Worm (Caenorhabditis elegans) whole organism, late embryonic: ENCODE measurements around the gene srw-121.
"Not testable (repeated sequence)": the region's sequence is repeated elsewhere in the genome, so short reads cannot be mapped to it uniquely, and the experiment has no call there.

ENCODE experiments used
- C08G9.2 ChIP-seq: sonication (generic microtip); optimal IDR thresholded peaks from 2 replicates; lab custom pipeline; 2016; ENCODE audit warnings: mild to moderate bottlenecking, missing genetic modification characterization, moderate library complexity, missing compliant biosample characterization
- C38D4.7 ChIP-seq: fragments of 200-800 bp; sonication (Bioruptor generic); optimal IDR thresholded peaks from 2 replicates; lab custom pipeline; 2018; ENCODE audit warnings: mild to moderate bottlenecking, missing genetic modification characterization, moderate library complexity, missing compliant biosample characterization
- K02D7.2 ChIP-seq: sonication (generic microtip); optimal IDR thresholded peaks from 2 replicates; lab custom pipeline; 2017; ENCODE audit warnings: mild to moderate bottlenecking, missing genetic modification characterization, missing compliant biosample characterization
- T23F11.4 ChIP-seq: fragments of 200-800 bp; sonication (Bioruptor generic); optimal IDR thresholded peaks from 2 replicates; lab custom pipeline; 2018; ENCODE audit warnings: mild to moderate bottlenecking, missing genetic modification characterization, missing compliant biosample characterization
- Y22D7AL.16 ChIP-seq: sonication (generic microtip); optimal IDR thresholded peaks from 2 replicates; lab custom pipeline; 2016; ENCODE audit warnings: missing genetic modification characterization, missing compliant biosample characterization
- ahr-1 ChIP-seq: sonication (generic microtip); optimal IDR thresholded peaks from 2 replicates; lab custom pipeline; 2016; ENCODE audit warnings: missing genetic modification characterization, missing compliant biosample characterization
- ama-1 ChIP-seq: fragments of 150-350 bp; optimal IDR thresholded peaks from 2 replicates; lab custom pipeline; 2014
- ceh-22 ChIP-seq: sonication (generic microtip); optimal IDR thresholded peaks from 2 replicates; lab custom pipeline; 2017; ENCODE audit warnings: missing biosample characterization, missing genetic modification characterization
- ceh-24 ChIP-seq: sonication (generic microtip); optimal IDR thresholded peaks from 2 replicates; lab custom pipeline; 2016; ENCODE audit warnings: mild to moderate bottlenecking, missing genetic modification characterization, missing compliant biosample characterization
- ceh-30 ChIP-seq: fragments of 150-350 bp; optimal IDR thresholded peaks from 2 replicates; lab custom pipeline; 2014; ENCODE audit warnings: missing biosample characterization, missing genetic modification characterization
- ceh-31 ChIP-seq: sonication (generic microtip); optimal IDR thresholded peaks from 2 replicates; lab custom pipeline; 2016; ENCODE audit warnings: missing genetic modification characterization, missing compliant biosample characterization
- ceh-48 ChIP-seq: sonication (generic microtip); optimal IDR thresholded peaks from 2 replicates; lab custom pipeline; 2016; ENCODE audit warnings: missing genetic modification characterization, inconsistent platforms, missing compliant biosample characterization
- ceh-6 ChIP-seq: fragments of 200-800 bp; sonication (Bioruptor generic); optimal IDR thresholded peaks from 2 replicates; lab custom pipeline; 2018; ENCODE audit warnings: mild to moderate bottlenecking, missing genetic modification characterization, missing compliant biosample characterization
- dmd-4 ChIP-seq: sonication (generic microtip); optimal IDR thresholded peaks from 2 replicates; lab custom pipeline; 2016; ENCODE audit warnings: borderline replicate concordance, missing genetic modification characterization, missing compliant biosample characterization
- elt-4 ChIP-seq: sonication (generic microtip); optimal IDR thresholded peaks from 2 replicates; lab custom pipeline; 2016; ENCODE audit warnings: missing genetic modification characterization, missing compliant biosample characterization
- ets-4 ChIP-seq: sonication (generic microtip); optimal IDR thresholded peaks from 2 replicates; lab custom pipeline; 2016; ENCODE audit warnings: missing genetic modification characterization, missing compliant biosample characterization
- eyg-1 ChIP-seq: sonication (generic microtip); optimal IDR thresholded peaks from 2 replicates; lab custom pipeline; 2016; ENCODE audit warnings: missing genotype, missing genetic modification characterization, missing compliant biosample characterization
- fkh-10 ChIP-seq: fragments of 150-350 bp; optimal IDR thresholded peaks from 2 replicates; lab custom pipeline; 2014; ENCODE audit warnings: missing biosample characterization, missing genetic modification reagents, missing genetic modification characterization
- fkh-6 ChIP-seq: sonication (generic microtip); optimal IDR thresholded peaks from 2 replicates; lab custom pipeline; 2016; ENCODE audit warnings: missing genetic modification characterization, missing compliant biosample characterization
- gmeb-2 ChIP-seq: sonication (generic microtip); optimal IDR thresholded peaks from 2 replicates; lab custom pipeline; 2016; ENCODE audit warnings: missing genetic modification characterization, inconsistent platforms, missing compliant biosample characterization
- hlh-13 ChIP-seq: fragments of 200-800 bp; sonication (Bioruptor generic); optimal IDR thresholded peaks from 2 replicates; lab custom pipeline; 2018; ENCODE audit warnings: mild to moderate bottlenecking, missing genetic modification characterization, missing compliant biosample characterization
- hlh-15 ChIP-seq: sonication (generic microtip); optimal IDR thresholded peaks from 2 replicates; lab custom pipeline; 2016; ENCODE audit warnings: missing genetic modification characterization, missing compliant biosample characterization
- hlh-30 ChIP-seq: sonication (generic microtip); optimal IDR thresholded peaks from 2 replicates; lab custom pipeline; 2017; ENCODE audit warnings: antibody characterized with exemption, missing genetic modification characterization, missing compliant biosample characterization; ENCODE audit not compliant: insufficient read depth
- lin-11 ChIP-seq: fragments of 200-800 bp; sonication (Bioruptor generic); optimal IDR thresholded peaks from 2 replicates; lab custom pipeline; 2018; ENCODE audit warnings: mild to moderate bottlenecking, missing genetic modification characterization, missing compliant biosample characterization
- mec-3 ChIP-seq: sonication (generic microtip); optimal IDR thresholded peaks from 2 replicates; lab custom pipeline; 2016; ENCODE audit warnings: borderline replicate concordance, missing genetic modification characterization, missing compliant biosample characterization
- nfya-1 ChIP-seq: sonication (generic microtip); optimal IDR thresholded peaks from 2 replicates; lab custom pipeline; 2017; ENCODE audit warnings: missing genetic modification characterization, mild to moderate bottlenecking, missing compliant biosample characterization, antibody characterized with exemption, moderate library complexity
- nhr-11 ChIP-seq: fragments of 150-350 bp; optimal IDR thresholded peaks from 2 replicates; lab custom pipeline; 2014; ENCODE audit warnings: missing biosample characterization, missing genetic modification characterization
- nhr-232 ChIP-seq: sonication (generic microtip); optimal IDR thresholded peaks from 2 replicates; lab custom pipeline; 2016; ENCODE audit warnings: missing genetic modification characterization, missing compliant biosample characterization
- npax-4 ChIP-seq: sonication (generic microtip); optimal IDR thresholded peaks from 2 replicates; lab custom pipeline; 2016; ENCODE audit warnings: missing genetic modification characterization, missing compliant biosample characterization
- odd-2 ChIP-seq: sonication (generic microtip); optimal IDR thresholded peaks from 2 replicates; lab custom pipeline; 2017; ENCODE audit warnings: antibody characterized with exemption, mild to moderate bottlenecking, missing genetic modification characterization, missing compliant biosample characterization
- pag-3 ChIP-seq: sonication (generic microtip); optimal IDR thresholded peaks from 2 replicates; lab custom pipeline; 2016; ENCODE audit warnings: missing compliant biosample characterization, missing genetic modification characterization, borderline replicate concordance
- pat-9 ChIP-seq: fragments of 200-800 bp; sonication (Bioruptor generic); optimal IDR thresholded peaks from 2 replicates; lab custom pipeline; 2018; ENCODE audit warnings: mild to moderate bottlenecking, missing genetic modification characterization, moderate library complexity, missing compliant biosample characterization
- pax-1 ChIP-seq: fragments of 150-350 bp; optimal IDR thresholded peaks from 2 replicates; lab custom pipeline; 2014; ENCODE audit warnings: missing biosample characterization, missing genetic modification characterization
- pqm-1 ChIP-seq: sonication (generic microtip); optimal IDR thresholded peaks from 2 replicates; lab custom pipeline; 2016; ENCODE audit warnings: missing genetic modification characterization, missing compliant biosample characterization
- pros-1 ChIP-seq: fragments of 150-350 bp; optimal IDR thresholded peaks from 2 replicates; lab custom pipeline; 2014; ENCODE audit warnings: missing biosample characterization, missing genetic modification reagents, missing genetic modification characterization
- rnt-1 ChIP-seq: sonication (generic microtip); optimal IDR thresholded peaks from 2 replicates; lab custom pipeline; 2016; ENCODE audit warnings: missing genetic modification characterization, missing compliant biosample characterization
- sdc-2 ChIP-seq: sonication (generic microtip); optimal IDR thresholded peaks from 2 replicates; lab custom pipeline; 2016; ENCODE audit warnings: missing genotype, missing genetic modification characterization, missing compliant biosample characterization
- tbx-7 ChIP-seq: sonication (generic microtip); optimal IDR thresholded peaks from 2 replicates; lab custom pipeline; 2016; ENCODE audit warnings: missing genotype, missing genetic modification characterization, missing compliant biosample characterization
- unc-55 ChIP-seq: sonication (generic microtip); optimal IDR thresholded peaks from 2 replicates; lab custom pipeline; 2017; ENCODE audit warnings: missing biosample characterization, missing genetic modification reagents, missing genetic modification characterization
- zip-5 ChIP-seq: sonication (generic microtip); optimal IDR thresholded peaks from 2 replicates; lab custom pipeline; 2016; ENCODE audit warnings: missing genetic modification characterization, missing compliant biosample characterization
- ztf-16 ChIP-seq: sonication (generic microtip); optimal IDR thresholded peaks from 2 replicates; lab custom pipeline; 2017; ENCODE audit warnings: missing genetic modification characterization, missing compliant biosample characterization

The srw-121 gene

DNA sequence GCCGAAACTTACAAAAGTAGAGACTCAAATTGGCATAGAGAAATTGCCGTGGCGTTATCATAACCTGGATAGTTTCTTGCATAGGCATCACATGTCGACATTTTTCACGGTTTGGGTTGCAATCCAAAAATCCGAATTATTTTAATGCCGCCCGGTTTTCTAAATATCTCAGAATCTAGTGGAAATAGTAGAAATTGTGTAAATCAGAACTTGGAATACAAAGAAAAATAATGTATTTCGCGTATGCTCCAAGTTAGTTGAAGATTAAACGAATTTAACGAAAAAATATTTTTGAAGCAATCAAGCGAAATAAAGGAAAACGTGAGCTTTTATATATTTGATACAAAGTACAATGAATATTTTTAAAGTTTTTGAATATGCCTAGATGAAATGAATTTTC, 30.5 kb downstream of the srw-121 start, which contains the start of gene srw-144:
srw-144 (minus strand) TSS at position 101 of the 400 bp plus-strand sequence.
- no peak for TF ChIP-seq fkh-10 (GFP tag; lab: Kevin White, UChicago)
- TF ChIP-seq odd-2 (tag; lab: Kevin White, UChicago), result no peak
- TF ChIP-seq ceh-22 (tag; lab: Kevin White, UChicago), result no peak
- TF ChIP-seq zip-5 (tag; lab: Kevin White, UChicago), result no peak
- no peak for TF ChIP-seq ceh-48 (tag; lab: Kevin White, UChicago)
- TF ChIP-seq fkh-6 (tag; lab: Kevin White, UChicago), result no peak
- TF ChIP-seq Y22D7AL.16 (tag; lab: Kevin White, UChicago), result no peak
- TF ChIP-seq tbx-7 (tag; lab: Kevin White, UChicago), result no peak
- no peak for TF ChIP-seq gmeb-2 (tag; lab: Kevin White, UChicago)
- TF ChIP-seq pqm-1 (tag; lab: Kevin White, UChicago), result no peak
- TF ChIP-seq pax-1 (tag; lab: Kevin White, UChicago), result no peak
- no peak for TF ChIP-seq pat-9
- no peak for TF ChIP-seq ceh-6
- TF ChIP-seq dmd-4 (tag; lab: Kevin White, UChicago), result no peak
- no peak for TF ChIP-seq pag-3
- TF ChIP-seq ceh-31 (tag; lab: Kevin White, UChicago), result no peak
- no peak for TF ChIP-seq pros-1 (tag; lab: Kevin White, UChicago)
- TF ChIP-seq hlh-13 (GFP tag; lab: Kevin White, UChicago), result no peak
- TF ChIP-seq ztf-16, result no peak

DNA sequence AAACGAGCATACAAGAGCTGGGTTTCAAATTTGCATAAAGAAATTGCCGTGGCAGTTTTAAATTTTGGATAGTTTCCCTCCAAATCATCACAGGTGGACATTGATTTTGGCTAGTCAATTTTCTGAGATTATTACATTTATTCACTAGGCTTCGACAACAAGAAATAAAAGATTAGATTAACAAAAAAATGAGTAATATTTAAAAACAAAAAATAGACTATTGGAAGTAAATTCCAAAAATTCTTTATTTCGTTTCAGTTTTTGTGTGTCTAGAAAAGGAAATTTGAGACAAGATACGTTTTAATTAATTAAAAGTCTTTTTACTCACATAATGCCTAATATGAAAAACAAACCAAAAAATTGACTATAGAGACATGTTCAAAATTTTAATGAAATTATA, 33.2 kb downstream of the srw-121 start, which contains the start of gene srw-142:
srw-142 (minus strand) TSS at position 101 of the 400 bp plus-strand sequence.
- TF ChIP-seq zip-5 (tag; lab: Kevin White, UChicago) (no peak), mec-3 (no peak), K02D7.2 (tag; lab: Kevin White, UChicago) (no peak), C08G9.2 (tag; lab: Kevin White, UChicago) (no peak), nhr-232 (no peak), pax-1 (tag; lab: Kevin White, UChicago) (no peak), hlh-30 (tag; lab: Kevin White, UChicago) (no peak), elt-4 (tag; lab: Kevin White, UChicago) (no peak), pqm-1 (tag; lab: Kevin White, UChicago) (no peak), ceh-22 (tag; lab: Kevin White, UChicago) (no peak), npax-4 (tag; lab: Kevin White, UChicago) (no peak), pag-3 (no peak), ama-1 (no peak), tbx-7 (tag; lab: Kevin White, UChicago) (no peak), ceh-31 (tag; lab: Kevin White, UChicago) (no peak), ztf-16 (no peak), Y22D7AL.16 (tag; lab: Kevin White, UChicago) (no peak), hlh-15 (tag; lab: Kevin White, UChicago) (no peak), nhr-11 (tag; lab: Kevin White, UChicago) (no peak)

DNA sequence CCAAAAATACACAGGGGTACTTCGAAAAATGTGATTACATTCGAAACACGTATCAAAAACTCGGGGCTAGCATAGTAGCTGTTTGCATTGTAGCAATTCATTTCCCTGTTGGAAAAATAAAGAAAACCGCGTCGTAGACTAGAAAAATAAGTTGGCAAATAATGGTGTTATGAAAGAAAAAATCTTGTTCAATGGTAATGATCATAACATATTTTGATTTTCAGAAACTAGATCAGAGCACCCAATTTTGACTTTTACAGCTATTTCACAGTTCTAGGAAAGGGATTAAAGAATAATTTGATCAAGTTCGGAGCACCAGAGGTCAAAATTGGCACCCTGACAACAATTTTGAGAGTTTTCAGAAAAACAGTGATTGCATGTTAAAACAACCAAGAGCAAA, 36.0 kb downstream of the srw-121 start, which contains the start of gene srh-248:
srh-248 (minus strand) TSS at position 101 of the 400 bp plus-strand sequence.
- TF ChIP-seq tbx-7, ceh-48, Y22D7AL.16 (tag; lab: Kevin White, UChicago): not testable (repeated sequence)

DNA sequence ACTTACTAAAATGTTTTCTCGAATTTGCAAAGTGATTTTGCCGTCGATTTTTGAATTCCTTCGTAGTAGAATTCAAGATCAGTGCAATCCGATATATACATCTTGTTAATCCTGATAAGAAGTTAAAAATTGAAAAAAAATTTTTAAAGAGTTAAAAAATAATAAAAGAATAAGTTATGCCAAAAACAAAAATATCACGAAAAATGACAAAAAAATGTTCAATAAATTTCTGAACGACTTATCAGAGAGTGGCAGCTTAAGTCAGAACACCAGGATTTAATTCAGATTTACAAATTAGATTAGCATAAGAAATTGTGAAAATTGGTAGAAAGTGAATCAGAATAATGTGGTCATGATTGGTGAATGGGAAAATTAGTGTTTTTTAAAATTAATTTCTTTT, 39.3 kb downstream of the srw-121 start, which contains the start of gene srw-122:
srw-122 (minus strand) TSS at position 101 of the 400 bp plus-strand sequence.
- TF ChIP-seq pat-9; ets-4 (tag; lab: Kevin White, UChicago); pax-1 (tag; lab: Kevin White, UChicago): not testable (repeated sequence)

DNA sequence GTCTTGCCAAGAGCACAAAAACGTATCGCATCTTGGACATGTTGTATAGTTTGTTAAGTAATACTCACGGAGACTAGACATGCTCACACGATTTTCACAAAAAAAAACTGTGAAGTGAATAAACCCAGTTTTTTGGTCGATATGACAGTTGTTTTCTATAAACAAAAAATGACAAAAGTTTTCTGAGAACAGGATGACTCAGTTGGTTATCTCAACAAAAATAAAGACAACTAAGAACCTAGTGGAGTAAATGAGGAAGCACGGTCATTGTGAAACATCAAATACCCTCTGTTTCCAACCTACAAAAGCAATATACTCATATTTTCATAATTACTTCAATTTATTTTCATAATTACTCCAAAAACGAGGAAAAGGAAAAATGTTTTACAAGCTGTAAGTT, 45.8 kb downstream of the srw-121 start, which contains the start of gene srh-87:
srh-87 (minus strand) TSS at position 101 of the 400 bp plus-strand sequence.
- TF ChIP-seq gmeb-2 (tag; lab: Kevin White, UChicago) (no peak), ceh-48 (tag; lab: Kevin White, UChicago) (no peak), tbx-7 (tag; lab: Kevin White, UChicago) (no peak), nfya-1 (tag; lab: Kevin White, UChicago) (no peak), lin-11 (tag; lab: Kevin White, UChicago) (no peak), ceh-30 (tag; lab: Kevin White, UChicago) (no peak), sdc-2 (tag; lab: Kevin White, UChicago) (no peak), ahr-1 (tag; lab: Kevin White, UChicago) (no peak), nhr-11 (tag; lab: Kevin White, UChicago) (no peak), ztf-16 (no peak), ceh-24 (tag; lab: Kevin White, UChicago) (no peak), ets-4 (tag; lab: Kevin White, UChicago) (no peak), T23F11.4 (GFP tag; lab: Kevin White, UChicago) (no peak), C38D4.7 (GFP tag; lab: Kevin White, UChicago) (no peak), rnt-1 (tag; lab: Kevin White, UChicago) (no peak), odd-2 (tag; lab: Kevin White, UChicago) (no peak), eyg-1 (tag; lab: Kevin White, UChicago) (no peak), unc-55 (no peak)
